Worm (Caenorhabditis elegans) whole organism, L4 larva: Measurements from ENCODE around the gene B0432.9.
A peak's percentile ranks its signal among the peaks of the same experiment; 100 is the strongest.

Experiments
- F10B5.3 ChIP-seq: sonication (generic microtip); optimal IDR thresholded peaks from 2 replicates; lab custom pipeline; 2016; ENCODE audit warnings: mild to moderate bottlenecking, missing genetic modification characterization, missing compliant biosample characterization
- F44E2.7 ChIP-seq: fragments of 200-800 bp; sonication (Bioruptor generic); IDR thresholded peaks from 2 replicates; pipeline ENCODE4 v2.1.2; 2022; ENCODE audit warnings: missing genetic modification characterization, missing compliant biosample characterization
- F49E8.2 ChIP-seq: sonication (generic microtip); optimal IDR thresholded peaks from 2 replicates; lab custom pipeline; 2016; ENCODE audit warnings: missing compliant biosample characterization, mild to moderate bottlenecking, missing genetic modification characterization, borderline replicate concordance
- T26A8.4 ChIP-seq: fragments of 200-800 bp; sonication (Bioruptor generic); IDR thresholded peaks from 2 replicates; pipeline ENCODE4 v1.3.6; 2022; ENCODE audit warnings: missing genetic modification characterization, missing compliant biosample characterization
- Y105C5A.15 ChIP-seq: fragments of 200-800 bp; sonication (Bioruptor generic); IDR thresholded peaks from 2 replicates; pipeline ENCODE4 v1.3.6; 2022; ENCODE audit warnings: missing genetic modification characterization, missing compliant biosample characterization
- aly-2 ChIP-seq: sonication (generic microtip); optimal IDR thresholded peaks from 2 replicates; lab custom pipeline; 2018; ENCODE audit warnings: missing biosample characterization, missing genetic modification characterization
- attf-4 ChIP-seq: sonication (generic microtip); optimal IDR thresholded peaks from 3 replicates; lab custom pipeline; 2017; ENCODE audit warnings: missing biosample characterization, missing genetic modification characterization
- ceh-28 ChIP-seq: fragments of 150-350 bp; optimal IDR thresholded peaks from 2 replicates; lab custom pipeline; 2014; ENCODE audit warnings: missing biosample characterization, missing genetic modification reagents, missing genetic modification characterization
- ceh-44 ChIP-seq: fragments of 200-800 bp; sonication (Bioruptor generic); IDR thresholded peaks from 2 replicates; pipeline ENCODE4 v1.3.6; 2022; ENCODE audit warnings: missing genetic modification reagents, missing genetic modification characterization, missing compliant biosample characterization
- ceh-62 ChIP-seq: sonication (generic microtip); optimal IDR thresholded peaks from 2 replicates; lab custom pipeline; 2017; ENCODE audit warnings: missing biosample characterization, missing genetic modification characterization
- ceh-82 ChIP-seq: sonication (generic microtip); optimal IDR thresholded peaks from 2 replicates; lab custom pipeline; 2017; ENCODE audit warnings: missing biosample characterization, missing genetic modification characterization
- cey-2 ChIP-seq: sonication (generic microtip); optimal IDR thresholded peaks from 3 replicates; lab custom pipeline; 2017; ENCODE audit warnings: missing genetic modification characterization, mild to moderate bottlenecking, missing compliant biosample characterization, antibody characterized with exemption, borderline replicate concordance; ENCODE audit not compliant: insufficient read depth
- daf-12 ChIP-seq: fragments of 150-350 bp; optimal IDR thresholded peaks from 2 replicates; lab custom pipeline; 2014; ENCODE audit warnings: missing biosample characterization, missing genetic modification reagents, missing genetic modification characterization
- daf-16 ChIP-seq, 3 experiments: sonication (generic microtip); optimal IDR thresholded peaks; 2 replicates each; lab custom pipeline; 2016 to 2017; ENCODE audit warnings: missing genetic modification characterization in 3 of 3, missing genetic modification reagents in 3 of 3, mild to moderate bottlenecking in 2 of 3, missing compliant biosample characterization in 2 of 3, missing biosample characterization in 1 of 3, moderate library complexity in 1 of 3
- daf-8 ChIP-seq: fragments of 200-800 bp; sonication (Bioruptor generic); IDR thresholded peaks from 2 replicates; pipeline ENCODE4 v1.3.6; 2022; ENCODE audit warnings: missing genetic modification characterization, missing compliant biosample characterization
- dmd-9 ChIP-seq: fragments of 200-800 bp; sonication (Bioruptor generic); IDR thresholded peaks from 2 replicates; pipeline ENCODE4 v1.3.6; 2022; ENCODE audit warnings: missing genetic modification reagents, missing genetic modification characterization, missing compliant biosample characterization
- duxl-1 ChIP-seq: sonication (generic microtip); optimal IDR thresholded peaks from 2 replicates; lab custom pipeline; 2016; ENCODE audit warnings: mild to moderate bottlenecking, missing genetic modification characterization, moderate library complexity, missing compliant biosample characterization; ENCODE audit not compliant: poor library complexity
- egl-27 ChIP-seq: sonication (generic microtip); optimal IDR thresholded peaks from 3 replicates; lab custom pipeline; 2017; ENCODE audit warnings: missing biosample characterization, missing genetic modification reagents, missing genetic modification characterization
- egl-43 ChIP-seq: fragments of 200-800 bp; sonication (Bioruptor generic); IDR thresholded peaks from 2 replicates; pipeline ENCODE4 v1.3.6; 2022; ENCODE audit warnings: missing genetic modification reagents, missing genetic modification characterization, missing compliant biosample characterization
- fkh-10 ChIP-seq: fragments of 150-350 bp; optimal IDR thresholded peaks from 2 replicates; lab custom pipeline; 2014; ENCODE audit warnings: missing biosample characterization, missing genetic modification reagents, missing genetic modification characterization
- fos-1 ChIP-seq: fragments of 150-350 bp; optimal IDR thresholded peaks from 2 replicates; lab custom pipeline; 2014; ENCODE audit warnings: missing biosample characterization, missing genetic modification characterization
- hif-1 ChIP-seq, 2 experiments: sonication (generic microtip); optimal IDR thresholded peaks; 2 replicates each; lab custom pipeline; 2016 to 2017; ENCODE audit warnings: missing compliant biosample characterization in 2 of 2, missing genetic modification characterization in 2 of 2, missing genetic modification reagents in 2 of 2, missing genotype in 2 of 2, mild to moderate bottlenecking in 1 of 2
- hlh-11 ChIP-seq: fragments of 200-800 bp; sonication (Bioruptor generic); optimal IDR thresholded peaks from 2 replicates; lab custom pipeline; 2018; ENCODE audit warnings: mild to moderate bottlenecking, missing genetic modification characterization, missing compliant biosample characterization
- hmg-1.1 ChIP-seq: fragments of 200-800 bp; sonication (Bioruptor generic); IDR thresholded peaks from 2 replicates; pipeline ENCODE4 v1.3.6; 2022; ENCODE audit warnings: missing genetic modification reagents, missing genetic modification characterization, missing compliant biosample characterization
- lin-1 ChIP-seq: fragments of 200-800 bp; sonication (Bioruptor generic); IDR thresholded peaks from 2 replicates; pipeline ENCODE4 v1.3.6; 2022; ENCODE audit warnings: missing genetic modification reagents, missing genetic modification characterization, missing compliant biosample characterization
- lin-13 ChIP-seq: fragments of 150-350 bp; optimal IDR thresholded peaks from 2 replicates; lab custom pipeline; 2014; ENCODE audit warnings: missing biosample characterization, missing genetic modification reagents, missing genetic modification characterization
- lin-29 ChIP-seq: fragments of 200-800 bp; sonication (Bioruptor generic); IDR thresholded peaks from 2 replicates; pipeline ENCODE4 v1.3.6; 2022; ENCODE audit warnings: missing genetic modification reagents, missing genetic modification characterization, missing compliant biosample characterization
- lin-38 ChIP-seq: fragments of 200-800 bp; sonication (Bioruptor generic); IDR thresholded peaks from 2 replicates; pipeline ENCODE4 v1.3.6; 2022; ENCODE audit warnings: missing genetic modification reagents, missing genetic modification characterization, missing compliant biosample characterization
- lin-39 ChIP-seq: fragments of 150-350 bp; optimal IDR thresholded peaks from 2 replicates; lab custom pipeline; 2014; ENCODE audit warnings: missing biosample characterization, missing genetic modification reagents, missing genetic modification characterization
- lsy-2 ChIP-seq, 2 experiments: fragments of 150-350 bp in 1 of 2; sonication (generic microtip) in 1 of 2; optimal IDR thresholded peaks; 2 replicates each; lab custom pipeline; 2014 to 2017; ENCODE audit warnings: missing biosample characterization in 2 of 2, missing genetic modification characterization in 2 of 2
- madf-5 ChIP-seq, 2 experiments: fragments of 200-800 bp; sonication (Bioruptor generic); IDR thresholded peaks; 2 replicates each; pipeline ENCODE4 v1.3.6; 2022; ENCODE audit warnings: missing compliant biosample characterization in 2 of 2, missing genetic modification characterization in 2 of 2
- madf-9 ChIP-seq: fragments of 200-800 bp; sonication (Bioruptor generic); conservative IDR thresholded peaks from 2 replicates; pipeline ENCODE4 v1.3.6; 2022; ENCODE audit warnings: missing genetic modification reagents, missing genetic modification characterization, missing compliant biosample characterization
- mdl-1 ChIP-seq, 2 experiments: fragments of 150-350 bp in 1 of 2; sonication (generic microtip) in 1 of 2; optimal IDR thresholded peaks; 2 replicates each; lab custom pipeline; 2014 to 2017; ENCODE audit warnings: missing biosample characterization in 2 of 2, missing genetic modification characterization in 2 of 2
- mdt-29 ChIP-seq: fragments of 200-800 bp; sonication (Bioruptor generic); IDR thresholded peaks from 2 replicates; pipeline ENCODE4 v1.3.6; 2022; ENCODE audit warnings: missing genetic modification reagents, missing genetic modification characterization, missing compliant biosample characterization
- mep-1 ChIP-seq: fragments of 150-350 bp; sonication (generic microtip); optimal IDR thresholded peaks from 3 replicates; lab custom pipeline; 2014; ENCODE audit warnings: missing biosample characterization, missing genetic modification characterization
- mxl-2 ChIP-seq: fragments of 200-800 bp; sonication (Bioruptor generic); conservative IDR thresholded peaks from 2 replicates; pipeline ENCODE4 v1.3.6; 2022; ENCODE audit warnings: missing genetic modification reagents, missing genetic modification characterization, missing compliant biosample characterization
- nhr-25 ChIP-seq: sonication (generic microtip); optimal IDR thresholded peaks from 2 replicates; lab custom pipeline; 2017; ENCODE audit warnings: missing genetic modification characterization, mild to moderate bottlenecking, missing compliant biosample characterization, antibody characterized with exemption, moderate library complexity, borderline replicate concordance; ENCODE audit not compliant: insufficient read depth
- nhr-76 ChIP-seq: fragments of 150-350 bp; optimal IDR thresholded peaks from 2 replicates; lab custom pipeline; 2014; ENCODE audit warnings: missing biosample characterization, missing genetic modification characterization
- nhr-77 ChIP-seq: fragments of 150-350 bp; optimal IDR thresholded peaks from 2 replicates; lab custom pipeline; 2014; ENCODE audit warnings: missing biosample characterization, missing genetic modification characterization
- pha-4 ChIP-seq, 2 experiments: fragments of 150-350 bp in 1 of 2; fragments of 200-800 bp in 1 of 2; sonication (Bioruptor generic) in 1 of 2; IDR thresholded peaks in 1 of 2; optimal IDR thresholded peaks in 1 of 2; 2 replicates each; pipeline versions ENCODE4 v1.3.6 to Lab custom; 2014 to 2022; ENCODE audit warnings: missing genetic modification characterization in 2 of 2, missing genetic modification reagents in 2 of 2, missing biosample characterization in 1 of 2, missing compliant biosample characterization in 1 of 2
- php-3 ChIP-seq: fragments of 200-800 bp; sonication (Bioruptor generic); IDR thresholded peaks from 2 replicates; pipeline ENCODE4 v1.3.6; 2022; ENCODE audit warnings: missing genetic modification reagents, missing genetic modification characterization, missing compliant biosample characterization
- rbr-2 ChIP-seq: sonication (generic microtip); optimal IDR thresholded peaks from 2 replicates; lab custom pipeline; 2016; ENCODE audit warnings: missing genotype, missing genetic modification characterization, missing compliant biosample characterization
- saeg-2 ChIP-seq: fragments of 200-800 bp; sonication (Bioruptor generic); IDR thresholded peaks from 2 replicates; pipeline ENCODE4 v1.3.6; 2022; ENCODE audit warnings: missing genetic modification reagents, missing genetic modification characterization, missing compliant biosample characterization
- sdz-12 ChIP-seq: fragments of 200-800 bp; sonication (Bioruptor generic); optimal IDR thresholded peaks from 2 replicates; lab custom pipeline; 2018; ENCODE audit warnings: mild to moderate bottlenecking, missing genetic modification characterization, missing compliant biosample characterization
- unc-130 ChIP-seq: sonication (generic microtip); optimal IDR thresholded peaks from 2 replicates; lab custom pipeline; 2016; ENCODE audit warnings: missing genetic modification reagents, missing genetic modification characterization, missing compliant biosample characterization
- zag-1 ChIP-seq: fragments of 150-350 bp; optimal IDR thresholded peaks from 2 replicates; lab custom pipeline; 2014; ENCODE audit warnings: missing biosample characterization, missing genetic modification characterization
- zip-11 ChIP-seq: fragments of 200-800 bp; sonication (Bioruptor generic); IDR thresholded peaks from 2 replicates; pipeline ENCODE4 v1.3.6; 2022; ENCODE audit warnings: missing genetic modification characterization, missing compliant biosample characterization
- zip-2 ChIP-seq: fragments of 150-350 bp; optimal IDR thresholded peaks from 2 replicates; lab custom pipeline; 2014; ENCODE audit warnings: missing biosample characterization, missing genetic modification characterization
- ztf-7 ChIP-seq: fragments of 150-350 bp; optimal IDR thresholded peaks from 2 replicates; lab custom pipeline; 2014; ENCODE audit warnings: missing biosample characterization, missing genetic modification characterization

Gene B0432.9

ce11 chrII:323048-323776 lies 39.7 kb upstream of the B0432.9 start, which contains the start of gene K01A2.10:
Gene K01A2.10 (minus strand): TSS chrII:323098.
- TF ChIP-seq nhr-25 (no peak), F49E8.2 (tag; lab: Kevin White, UChicago) (no peak), aly-2 (tag; lab: Kevin White, UChicago) (no peak), nhr-76 (tag; lab: Kevin White, UChicago) (no peak), madf-5 (GFP tag; IDR thresholded peaks at IDR 0.05; lab: Robert Waterston, UW) (no peak), ceh-62 (tag; lab: Kevin White, UChicago) (no peak), ceh-44 (GFP tag; lab: Robert Waterston, UW) (no peak), zag-1 (tag; lab: Kevin White, UChicago) (no peak), mxl-2 (GFP tag; lab: Robert Waterston, UW) (no peak), hlh-11 (tag; lab: Kevin White, UChicago) (peak; percentile 32), mdt-29 (GFP tag; lab: Robert Waterston, UW) (no peak), daf-12 (tag; lab: Kevin White, UChicago) (no peak), daf-16 (GFP tag; optimal IDR thresholded peaks at IDR 0.05; lab: Kevin White, UChicago) (no peak), daf-16 (tag; optimal IDR thresholded peaks at IDR 0.05; lab: Kevin White, UChicago) (no peak), zip-11 (GFP tag; lab: Robert Waterston, UW) (no peak), fos-1 (tag; lab: Kevin White, UChicago) (no peak), F10B5.3 (no peak), unc-130 (GFP tag; lab: Kevin White, UChicago) (no peak), F44E2.7 (GFP tag; lab: Robert Waterston, UW) (no peak), lin-13 (no peak), zip-2 (tag; lab: Kevin White, UChicago) (no peak), lin-39 (tag; lab: Kevin White, UChicago) (no peak), dmd-9 (GFP tag; lab: Robert Waterston, UW) (no peak), fkh-10 (GFP tag; lab: Kevin White, UChicago) (peak; percentile 2), mep-1 (tag; lab: Kevin White, UChicago) (peak; percentile 46), sdz-12 (GFP tag; lab: Kevin White, UChicago) (no peak), saeg-2 (GFP tag; lab: Robert Waterston, UW) (no peak), ceh-82 (tag; lab: Kevin White, UChicago) (no peak), rbr-2 (tag; lab: Kevin White, UChicago) (peak; percentile 33), lsy-2 (tag; optimal IDR thresholded peaks at IDR 0.05; lab: Kevin White, UChicago) (peak; percentile 47 to 64), duxl-1 (tag; lab: Kevin White, UChicago) (no peak), ceh-28 (tag; lab: Kevin White, UChicago) (peak; percentile 11), lin-38 (no peak), madf-9 (GFP tag; lab: Robert Waterston, UW) (no peak), lin-1 (GFP tag; lab: Robert Waterston, UW) (no peak), attf-4 (tag; lab: Kevin White, UChicago) (no peak), hif-1 (tag; optimal IDR thresholded peaks at IDR 0.05; lab: Kevin White, UChicago) (peak in 1 of 2 experiments; percentile 21), mdl-1 (tag; optimal IDR thresholded peaks at IDR 0.05; lab: Kevin White, UChicago) (peak in 1 of 2 experiments; percentile 47), egl-27 (tag; lab: Kevin White, UChicago) (no peak), cey-2 (tag; lab: Kevin White, UChicago) (no peak), egl-43 (GFP tag; lab: Robert Waterston, UW) (no peak), lin-29 (no peak), daf-8 (GFP tag; lab: Robert Waterston, UW) (no peak), pha-4 (GFP tag; IDR thresholded peaks at IDR 0.05; lab: Robert Waterston, UW) (no peak), pha-4 (tag; optimal IDR thresholded peaks at IDR 0.05; lab: Kevin White, UChicago) (no peak), ztf-7 (no peak), Y105C5A.15 (GFP tag; lab: Robert Waterston, UW) (no peak), php-3 (no peak), hmg-1.1 (GFP tag; lab: Robert Waterston, UW) (peak; percentile 60), T26A8.4 (no peak), nhr-77 (tag; lab: Kevin White, UChicago) (no peak)
